Worm (Caenorhabditis elegans) whole organism, L1 larva: ENCODE measurements around the gene str-165.

Source experiments
- C16A3.4 ChIP-seq: fragments of 150-350 bp; optimal IDR thresholded peaks from 2 replicates; lab custom pipeline; 2014; ENCODE audit warnings: missing biosample characterization, missing genetic modification characterization
- F16B12.6 ChIP-seq: fragments of 150-350 bp; optimal IDR thresholded peaks from 2 replicates; lab custom pipeline; 2014; ENCODE audit warnings: missing biosample characterization, missing genetic modification characterization
- aha-1 ChIP-seq: fragments of 150-350 bp; optimal IDR thresholded peaks from 2 replicates; lab custom pipeline; 2014; ENCODE audit warnings: missing biosample characterization, missing genetic modification characterization
- aly-2 ChIP-seq: fragments of 150-350 bp; optimal IDR thresholded peaks from 2 replicates; lab custom pipeline; 2014; ENCODE audit warnings: missing biosample characterization, missing genetic modification characterization
- ceh-82 ChIP-seq, 3 experiments: fragments of 150-350 bp in 1 of 3; sonication (generic microtip) in 2 of 3; optimal IDR thresholded peaks; 2 replicates each; lab custom pipeline; 2014 to 2017; ENCODE audit warnings: missing biosample characterization in 3 of 3, missing genetic modification characterization in 3 of 3
- ceh-88 ChIP-seq: fragments of 200-800 bp; sonication (Bioruptor generic); IDR thresholded peaks from 2 replicates; pipeline ENCODE4 v1.3.6; 2022; ENCODE audit warnings: missing genetic modification characterization, missing compliant biosample characterization
- dpl-1 ChIP-seq, 3 experiments: fragments of 150-350 bp in 2 of 3; sonication (generic microtip) in 1 of 3; optimal IDR thresholded peaks; 2 replicates each; lab custom pipeline; 2014 to 2017; ENCODE audit warnings: missing biosample characterization in 3 of 3, missing genetic modification characterization in 3 of 3, missing genetic modification reagents in 3 of 3
- dsc-1 ChIP-seq: sonication (generic microtip); optimal IDR thresholded peaks from 2 replicates; lab custom pipeline; 2016; ENCODE audit warnings: mild to moderate bottlenecking, missing genetic modification characterization, missing compliant biosample characterization
- efl-1 ChIP-seq, 4 experiments: fragments of 150-350 bp; optimal IDR thresholded peaks in 3 of 4; peaks in 1 of 4; 1 replicate in 1 of 4; 2 replicates in 3 of 4; lab custom pipeline; 2014; ENCODE audit warnings: missing biosample characterization in 2 of 4, missing genetic modification characterization in 2 of 4, missing genetic modification reagents in 2 of 4
- efl-3 ChIP-seq: fragments of 200-800 bp; sonication (Bioruptor generic); optimal IDR thresholded peaks from 2 replicates; lab custom pipeline; 2018; ENCODE audit warnings: mild to moderate bottlenecking, missing genetic modification characterization, missing compliant biosample characterization
- egl-13 ChIP-seq: sonication (generic microtip); optimal IDR thresholded peaks from 2 replicates; lab custom pipeline; 2016; ENCODE audit warnings: missing genotype, missing genetic modification reagents, missing genetic modification characterization, missing compliant biosample characterization
- egl-27 ChIP-seq, 2 experiments: fragments of 150-350 bp in 1 of 2; sonication (generic microtip); optimal IDR thresholded peaks; 3 replicates each; lab custom pipeline; 2017 to 2018; ENCODE audit warnings: missing biosample characterization in 2 of 2, missing genetic modification characterization in 2 of 2, missing genetic modification reagents in 2 of 2
- fkh-8 ChIP-seq: sonication (generic microtip); optimal IDR thresholded peaks from 2 replicates; lab custom pipeline; 2016; ENCODE audit warnings: mild to moderate bottlenecking, missing genetic modification characterization, missing compliant biosample characterization
- fos-1 ChIP-seq: fragments of 150-350 bp; optimal IDR thresholded peaks from 2 replicates; lab custom pipeline; 2014; ENCODE audit warnings: missing biosample characterization, missing genetic modification characterization
- hlh-17 ChIP-seq: fragments of 200-800 bp; sonication (Bioruptor generic); optimal IDR thresholded peaks from 2 replicates; lab custom pipeline; 2018; ENCODE audit warnings: missing genetic modification characterization, mild to moderate bottlenecking, missing compliant biosample characterization, moderate library complexity, borderline replicate concordance
- hlh-4 ChIP-seq: sonication (generic microtip); optimal IDR thresholded peaks from 2 replicates; lab custom pipeline; 2016; ENCODE audit warnings: mild to moderate bottlenecking, missing genetic modification characterization, missing compliant biosample characterization
- lin-13 ChIP-seq: fragments of 150-350 bp; optimal IDR thresholded peaks from 2 replicates; lab custom pipeline; 2014; ENCODE audit warnings: missing biosample characterization, missing genetic modification reagents, missing genetic modification characterization
- lin-14 ChIP-seq: fragments of 200-800 bp; sonication (Bioruptor generic); optimal IDR thresholded peaks from 2 replicates; lab custom pipeline; 2018; ENCODE audit warnings: mild to moderate bottlenecking, missing genetic modification characterization, moderate library complexity, missing compliant biosample characterization
- lin-15B ChIP-seq: fragments of 150-350 bp; sonication (generic microtip); optimal IDR thresholded peaks from 3 replicates; lab custom pipeline; 2014; ENCODE audit warnings: missing biosample characterization, missing genetic modification characterization
- lin-39 ChIP-seq: fragments of 150-350 bp; optimal IDR thresholded peaks from 2 replicates; lab custom pipeline; 2014; ENCODE audit warnings: missing biosample characterization, missing genetic modification reagents, missing genetic modification characterization
- lir-3 ChIP-seq: sonication (generic microtip); optimal IDR thresholded peaks from 2 replicates; lab custom pipeline; 2016; ENCODE audit warnings: mild to moderate bottlenecking, missing genetic modification characterization, moderate library complexity, missing compliant biosample characterization; ENCODE audit not compliant: poor library complexity
- lsy-2 ChIP-seq, 2 experiments: fragments of 150-350 bp; optimal IDR thresholded peaks; 2 replicates each; lab custom pipeline; 2014; ENCODE audit warnings: missing biosample characterization in 2 of 2, missing genetic modification characterization in 2 of 2
- mdl-1 ChIP-seq, 2 experiments: fragments of 150-350 bp; optimal IDR thresholded peaks; 2 replicates each; lab custom pipeline; 2014 to 2017; ENCODE audit warnings: missing biosample characterization in 2 of 2, missing genetic modification characterization in 2 of 2, inconsistent platforms in 1 of 2
- mep-1 ChIP-seq: fragments of 150-350 bp; optimal IDR thresholded peaks from 2 replicates; lab custom pipeline; 2014; ENCODE audit warnings: missing biosample characterization, missing genetic modification characterization
- nhr-12 ChIP-seq: sonication (generic microtip); optimal IDR thresholded peaks from 2 replicates; lab custom pipeline; 2017; ENCODE audit warnings: missing biosample characterization, missing genetic modification characterization
- nhr-19 ChIP-seq: fragments of 200-800 bp; sonication (Bioruptor generic); conservative IDR thresholded peaks from 2 replicates; pipeline ENCODE4 v1.3.6; 2022; ENCODE audit warnings: missing genetic modification characterization, missing compliant biosample characterization
- nhr-237 ChIP-seq: fragments of 150-350 bp; optimal IDR thresholded peaks from 2 replicates; lab custom pipeline; 2014; ENCODE audit warnings: missing biosample characterization, missing genetic modification characterization
- nhr-28 ChIP-seq: fragments of 150-350 bp; optimal IDR thresholded peaks from 2 replicates; lab custom pipeline; 2014; ENCODE audit warnings: missing biosample characterization, missing genetic modification characterization
- nhr-47 ChIP-seq: sonication (generic microtip); optimal IDR thresholded peaks from 2 replicates; lab custom pipeline; 2016; ENCODE audit warnings: mild to moderate bottlenecking, missing genetic modification characterization, moderate library complexity, missing compliant biosample characterization
- nhr-71 ChIP-seq: sonication (generic microtip); optimal IDR thresholded peaks from 2 replicates; lab custom pipeline; 2016; ENCODE audit warnings: mild to moderate bottlenecking, missing genetic modification characterization, moderate library complexity, missing compliant biosample characterization
- nhr-76 ChIP-seq: sonication (generic microtip); optimal IDR thresholded peaks from 2 replicates; lab custom pipeline; 2017; ENCODE audit warnings: missing biosample characterization, missing genetic modification characterization
- nhr-77 ChIP-seq: fragments of 150-350 bp; optimal IDR thresholded peaks from 2 replicates; lab custom pipeline; 2014; ENCODE audit warnings: missing biosample characterization, missing genetic modification characterization
- nhr-85 ChIP-seq: sonication (generic microtip); peaks from one replicate; lab custom pipeline; 2016; ENCODE audit warnings: missing genetic modification characterization, inconsistent platforms, missing compliant biosample characterization
- nhr-90 ChIP-seq: sonication (generic microtip); optimal IDR thresholded peaks from 2 replicates; lab custom pipeline; 2016; ENCODE audit warnings: mild to moderate bottlenecking, missing genetic modification characterization, missing compliant biosample characterization; ENCODE audit not compliant: poor library complexity
- pag-3 ChIP-seq: sonication (generic microtip); optimal IDR thresholded peaks from 2 replicates; lab custom pipeline; 2017; ENCODE audit warnings: missing genetic modification characterization, mild to moderate bottlenecking, missing compliant biosample characterization, antibody characterized with exemption, borderline replicate concordance; ENCODE audit not compliant: insufficient read depth
- pax-3 ChIP-seq: fragments of 200-800 bp; sonication (Bioruptor generic); optimal IDR thresholded peaks from 2 replicates; lab custom pipeline; 2018; ENCODE audit warnings: mild to moderate bottlenecking, missing genetic modification characterization, moderate library complexity, missing compliant biosample characterization
- pqm-1 ChIP-seq: sonication (generic microtip); optimal IDR thresholded peaks from 3 replicates; lab custom pipeline; 2017; ENCODE audit warnings: missing biosample characterization, missing genetic modification characterization
- skn-1 ChIP-seq: fragments of 150-350 bp; optimal IDR thresholded peaks from 2 replicates; lab custom pipeline; 2014; ENCODE audit warnings: missing biosample characterization, missing genetic modification characterization
- snu-23 ChIP-seq: sonication (generic microtip); optimal IDR thresholded peaks from 2 replicates; lab custom pipeline; 2016; ENCODE audit warnings: missing genetic modification characterization, missing compliant biosample characterization
- sox-4 ChIP-seq: sonication (generic microtip); optimal IDR thresholded peaks from 2 replicates; lab custom pipeline; 2016; ENCODE audit warnings: missing genetic modification characterization, missing compliant biosample characterization
- sup-37 ChIP-seq: fragments of 200-800 bp; sonication (Bioruptor generic); optimal IDR thresholded peaks from 2 replicates; lab custom pipeline; 2018; ENCODE audit warnings: mild to moderate bottlenecking, missing genetic modification characterization, missing compliant biosample characterization
- tbx-2 ChIP-seq: sonication (generic microtip); optimal IDR thresholded peaks from 2 replicates; lab custom pipeline; 2016; ENCODE audit warnings: missing genetic modification characterization, missing compliant biosample characterization
- tlp-1 ChIP-seq: fragments of 150-350 bp; optimal IDR thresholded peaks from 2 replicates; lab custom pipeline; 2014; ENCODE audit warnings: missing biosample characterization, missing genetic modification characterization
- unc-86 ChIP-seq: sonication (generic microtip); optimal IDR thresholded peaks from 2 replicates; lab custom pipeline; 2016; ENCODE audit warnings: missing genetic modification characterization, missing compliant biosample characterization
- ztf-11 ChIP-seq, 2 experiments: sonication (generic microtip); optimal IDR thresholded peaks; 2 replicates each; lab custom pipeline; 2016 to 2017; ENCODE audit warnings: missing genetic modification characterization in 2 of 2, missing biosample characterization in 1 of 2, missing compliant biosample characterization in 1 of 2
- ztf-4 ChIP-seq: fragments of 150-350 bp; optimal IDR thresholded peaks from 2 replicates; lab custom pipeline; 2014; ENCODE audit warnings: missing biosample characterization, missing genetic modification characterization

The str-165 gene

ce11 chrV:13872895-13873294, 42.0 kb downstream of the str-165 start, which contains the start of gene cpt-5:
cpt-5 (plus strand) TSS chrV:13873195.
- TF ChIP-seq dsc-1 (no peak), dpl-1 (GFP tag; optimal IDR thresholded peaks at IDR 0.05; lab: Kevin White, UChicago) (no peak), snu-23 (no peak), ztf-11 (tag; optimal IDR thresholded peaks at IDR 0.05; lab: Kevin White, UChicago) (no peak), pax-3 (tag; lab: Kevin White, UChicago) (no peak), lin-15B (no peak), C16A3.4 (no peak), efl-3 (no peak), ceh-82 (tag; optimal IDR thresholded peaks at IDR 0.05; lab: Kevin White, UChicago) (no peak)

- TF ChIP-seq nhr-85, result peak; percentile 1
- no peak for TF ChIP-seq dpl-1 (GFP tag; optimal IDR thresholded peaks at IDR 0.05; lab: Kevin White, UChicago)
- TF ChIP-seq dsc-1, result no peak
- TF ChIP-seq C16A3.4, result no peak
- TF ChIP-seq, all 84 proteins: peak for 1
These were observed 42.4 kb downstream of the str-165 start for ce11 chrV:13873323-13873722.

DNA sequence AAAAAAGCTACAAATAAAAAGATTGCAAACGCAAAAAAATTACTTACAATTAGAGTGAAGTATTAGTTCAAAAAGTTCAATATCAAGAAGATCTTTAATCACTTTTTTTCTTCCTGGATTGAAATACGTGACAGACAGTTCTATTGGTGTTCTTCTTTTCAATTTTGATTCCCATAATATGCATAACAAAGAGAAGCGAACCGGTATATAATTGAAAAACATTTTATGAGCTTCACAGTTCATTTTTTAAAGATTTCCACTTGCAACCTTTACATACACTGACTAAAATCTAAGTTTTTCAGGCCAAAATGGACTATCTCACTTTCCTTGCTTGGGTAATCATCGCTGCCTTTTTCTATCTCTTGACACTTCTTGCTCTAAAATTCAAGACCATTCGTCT, 45.6 kb downstream of the str-165 start, which contains the start of gene T22G5.1:
TSS of gene T22G5.1 (plus strand) at position 301 of the 400 bp plus-strand sequence.
- TF ChIP-seq sup-37 (GFP tag; lab: Kevin White, UChicago), result no peak
- TF ChIP-seq skn-1 (tag; lab: Kevin White, UChicago), result no peak
- TF ChIP-seq lir-3, result no peak
- no peak for TF ChIP-seq snu-23
- no peak for TF ChIP-seq ztf-4 (tag; lab: Kevin White, UChicago)
- TF ChIP-seq lin-39 (tag; lab: Kevin White, UChicago), result no peak
- no peak for TF ChIP-seq nhr-19 (GFP tag; lab: Robert Waterston, UW)
- no peak for TF ChIP-seq tlp-1 (tag; lab: Kevin White, UChicago)
- TF ChIP-seq unc-86 (tag; lab: Kevin White, UChicago), result no peak
- no peak for TF ChIP-seq fos-1 (tag; lab: Kevin White, UChicago)
- no peak for TF ChIP-seq pag-3 (tag; lab: Kevin White, UChicago)
- TF ChIP-seq efl-1 (optimal IDR thresholded peaks at IDR 0.05; lab: Kevin White, UChicago), result no peak
- TF ChIP-seq efl-1 (GFP tag; optimal IDR thresholded peaks at IDR 0.05 in 1 of 2; lab: Kevin White, UChicago), result no peak
- TF ChIP-seq lin-14 (GFP tag; lab: Kevin White, UChicago), result no peak
- TF ChIP-seq nhr-71 (tag; lab: Kevin White, UChicago), result no peak
- no peak for TF ChIP-seq nhr-47

- TF ChIP-seq aly-2 (tag; lab: Kevin White, UChicago), result no peak
- no peak for TF ChIP-seq nhr-90 (tag; lab: Kevin White, UChicago)
- no peak for TF ChIP-seq tbx-2 (tag; lab: Kevin White, UChicago)
- TF ChIP-seq hlh-17 (GFP tag; lab: Kevin White, UChicago), result no peak
- no peak for TF ChIP-seq pqm-1 (tag; lab: Kevin White, UChicago)
- peak; percentile 28 for TF ChIP-seq nhr-85
- no peak for TF ChIP-seq lir-3
- no peak for TF ChIP-seq egl-27 (tag; optimal IDR thresholded peaks at IDR 0.05; lab: Kevin White, UChicago)
- no peak for TF ChIP-seq nhr-76
- TF ChIP-seq sox-4 (tag; lab: Kevin White, UChicago), result no peak
- no peak for TF ChIP-seq nhr-12 (tag; lab: Kevin White, UChicago)
- TF ChIP-seq fkh-8 (tag; lab: Kevin White, UChicago), result no peak
- TF ChIP-seq dpl-1 (GFP tag; optimal IDR thresholded peaks at IDR 0.05; lab: Kevin White, UChicago), result peak in 1 of 3 experiments; percentile 35
- no peak for TF ChIP-seq lsy-2 (tag; optimal IDR thresholded peaks at IDR 0.05; lab: Kevin White, UChicago)
- TF ChIP-seq nhr-28 (tag; lab: Kevin White, UChicago), result no peak
- no peak for TF ChIP-seq efl-1 (optimal IDR thresholded peaks at IDR 0.05; lab: Kevin White, UChicago)
- TF ChIP-seq efl-1 (GFP tag; optimal IDR thresholded peaks at IDR 0.05 in 1 of 2; lab: Kevin White, UChicago), result no peak
- no peak for TF ChIP-seq unc-86 (tag; lab: Kevin White, UChicago)
- no peak for TF ChIP-seq hlh-4 (tag; lab: Kevin White, UChicago)
- TF ChIP-seq mdl-1 (tag; optimal IDR thresholded peaks at IDR 0.05; lab: Kevin White, UChicago), result peak in 1 of 2 experiments; percentile 13
- TF ChIP-seq dsc-1, result no peak
- TF ChIP-seq aha-1 (tag; lab: Kevin White, UChicago), result no peak
- TF ChIP-seq lin-13 (GFP tag; lab: Kevin White, UChicago), result no peak
- no peak for TF ChIP-seq ceh-88
- no peak for TF ChIP-seq tlp-1 (tag; lab: Kevin White, UChicago)
- no peak for TF ChIP-seq F16B12.6 (tag; lab: Kevin White, UChicago)
- TF ChIP-seq egl-13 (tag; lab: Kevin White, UChicago), result no peak
- no peak for TF ChIP-seq mep-1 (tag; lab: Kevin White, UChicago)
- TF ChIP-seq nhr-237 (tag; lab: Kevin White, UChicago), result no peak
- TF ChIP-seq nhr-77, result no peak
- TF ChIP-seq pax-3 (tag; lab: Kevin White, UChicago), result no peak
These were observed 47.3 kb downstream of the str-165 start for ce11 chrV:13878226-13878625.
